Fruit fly (Drosophila melanogaster) whole organism, embryonic: Measurements from ENCODE around the gene CG31549.

Source experiments
- BEAF-32 ChIP-seq: fragments of 200-800 bp; sonication (Bioruptor generic); optimal IDR thresholded peaks from 3 replicates; lab custom pipeline; 2017; ENCODE audit warnings: missing biosample characterization, missing genetic modification characterization, mild to moderate bottlenecking, moderate library complexity, missing genetic modification reagents
- Bgb ChIP-seq: fragments of 200-800 bp; sonication (Bioruptor generic); IDR thresholded peaks from 2 replicates; pipeline ENCODE4 v1.3.6; 2022; ENCODE audit warnings: missing biosample characterization, missing genetic modification characterization; ENCODE audit not compliant: partially characterized antibody
- CG13287 ChIP-seq: fragments of 200-800 bp; sonication (Bioruptor generic); IDR thresholded peaks from 2 replicates; pipeline ENCODE4 v1.3.6; 2022; ENCODE audit warnings: missing biosample characterization, missing genetic modification characterization; ENCODE audit not compliant: partially characterized antibody
- CG13894 ChIP-seq: fragments of 200-800 bp; sonication (Bioruptor generic); optimal IDR thresholded peaks from 3 replicates; lab custom pipeline; 2018; ENCODE audit warnings: missing biosample characterization, mild to moderate bottlenecking, missing genetic modification characterization, moderate library complexity
- CG15514 ChIP-seq: fragments of 200-800 bp; sonication (Bioruptor generic); optimal IDR thresholded peaks from 3 replicates; lab custom pipeline; 2017; ENCODE audit warnings: missing biosample characterization, missing genetic modification characterization, mild to moderate bottlenecking, moderate library complexity, missing genetic modification reagents
- CG15696 ChIP-seq: fragments of 200-800 bp; sonication (Bioruptor generic); optimal IDR thresholded peaks from 2 replicates; lab custom pipeline; 2019; ENCODE audit warnings: missing biosample characterization, mild to moderate bottlenecking, missing genetic modification characterization, moderate library complexity
- CG16813 ChIP-seq: fragments of 200-800 bp; sonication (Bioruptor generic); IDR thresholded peaks from 3 replicates; pipeline ENCODE4 v1.3.6; 2022; ENCODE audit warnings: missing biosample characterization, missing genetic modification characterization; ENCODE audit not compliant: partially characterized antibody
- CG2116 ChIP-seq: fragments of 200-800 bp; sonication (Bioruptor generic); optimal IDR thresholded peaks from 3 replicates; lab custom pipeline; 2018; ENCODE audit warnings: missing biosample characterization, mild to moderate bottlenecking, missing genetic modification characterization
- CG31388 ChIP-seq: fragments of 200-800 bp; sonication (Bioruptor generic); optimal IDR thresholded peaks from 2 replicates; lab custom pipeline; 2016; ENCODE audit warnings: missing biosample characterization, missing genetic modification characterization
- CG34376 ChIP-seq: fragments of 200-800 bp; sonication (Bioruptor generic); optimal IDR thresholded peaks from 2 replicates; lab custom pipeline; 2018; ENCODE audit warnings: missing biosample characterization, mild to moderate bottlenecking, missing genetic modification characterization
- CG3995 ChIP-seq: fragments of 200-800 bp; sonication (Bioruptor generic); optimal IDR thresholded peaks from 3 replicates; lab custom pipeline; 2016; ENCODE audit warnings: missing biosample characterization, missing genetic modification characterization
- CG4282 ChIP-seq: fragments of 200-800 bp; sonication (Bioruptor generic); optimal IDR thresholded peaks from 2 replicates; lab custom pipeline; 2016; ENCODE audit warnings: missing biosample characterization, missing genetic modification characterization
- CG4617 ChIP-seq: fragments of 200-800 bp; sonication (Bioruptor generic); optimal IDR thresholded peaks from 3 replicates; lab custom pipeline; 2016; ENCODE audit warnings: missing biosample characterization, missing genetic modification characterization, borderline replicate concordance
- CG6689 ChIP-seq: fragments of 200-800 bp; sonication (Bioruptor generic); IDR thresholded peaks from 2 replicates; pipeline ENCODE4 v1.3.6; 2022; ENCODE audit warnings: missing biosample characterization, missing genetic modification characterization
- Chrac-16 ChIP-seq: fragments of 200-800 bp; sonication (Bioruptor generic); optimal IDR thresholded peaks from 3 replicates; lab custom pipeline; 2016; ENCODE audit warnings: missing biosample characterization, missing genetic modification characterization
- Dll ChIP-seq: fragments of 200-800 bp; sonication (Bioruptor generic); IDR thresholded peaks from 4 replicates; pipeline ENCODE4 v1.3.6; 2022; ENCODE audit warnings: missing biosample characterization, missing genetic modification characterization; ENCODE audit not compliant: partially characterized antibody
- Dref ChIP-seq: fragments of 200-800 bp; sonication (Bioruptor generic); IDR thresholded peaks from 2 replicates; pipeline ENCODE4 v1.3.6; 2022; ENCODE audit warnings: missing biosample characterization, missing genetic modification characterization
- ERR ChIP-seq: fragments of 200-800 bp; sonication (Bioruptor generic); optimal IDR thresholded peaks from 2 replicates; lab custom pipeline; 2016; ENCODE audit warnings: missing biosample characterization, missing genetic modification characterization
- Ets65A ChIP-seq: fragments of 200-800 bp; sonication (Bioruptor generic); peaks from one replicate; lab custom pipeline; 2016; ENCODE audit warnings: missing biosample characterization, missing genetic modification characterization
- Fer2 ChIP-seq: fragments of 200-800 bp; sonication (Bioruptor generic); optimal IDR thresholded peaks from 2 replicates; lab custom pipeline; 2018; ENCODE audit warnings: missing biosample characterization, mild to moderate bottlenecking, missing genetic modification characterization, moderate library complexity
- HmgZ ChIP-seq: fragments of 200-800 bp; sonication (Bioruptor generic); optimal IDR thresholded peaks from 2 replicates; lab custom pipeline; 2018; ENCODE audit warnings: missing biosample characterization, mild to moderate bottlenecking, missing genetic modification characterization
- Hr51 ChIP-seq, 2 experiments: fragments of 200-800 bp; sonication (Bioruptor generic); optimal IDR thresholded peaks; 2 replicates in 1 of 2; 3 replicates in 1 of 2; lab custom pipeline; 2016 to 2018; ENCODE audit warnings: missing biosample characterization in 2 of 2, missing genetic modification characterization in 2 of 2, mild to moderate bottlenecking in 1 of 2, moderate library complexity in 1 of 2
- MBD-R2 ChIP-seq: fragments of 200-800 bp; sonication (Bioruptor generic); IDR thresholded peaks from 2 replicates; pipeline ENCODE4 v1.3.6; 2022; ENCODE audit warnings: missing biosample characterization, missing genetic modification characterization
- MESR4 ChIP-seq: fragments of 200-800 bp; sonication (Bioruptor generic); optimal IDR thresholded peaks from 2 replicates; lab custom pipeline; 2018; ENCODE audit warnings: missing biosample characterization, mild to moderate bottlenecking, missing genetic modification characterization, moderate library complexity
- Rx ChIP-seq: fragments of 200-800 bp; sonication (Bioruptor generic); IDR thresholded peaks from 2 replicates; pipeline ENCODE4 v1.3.6; 2022; ENCODE audit warnings: missing biosample characterization, missing genetic modification characterization
- Scr ChIP-seq: fragments of 200-800 bp; sonication (Bioruptor generic); IDR thresholded peaks from 2 replicates; pipeline ENCODE4 v1.3.6; 2022; ENCODE audit warnings: missing biosample characterization, missing genetic modification characterization; ENCODE audit not compliant: partially characterized antibody
- Sry-δ ChIP-seq: fragments of 200-800 bp; sonication (Bioruptor generic); optimal IDR thresholded peaks from 2 replicates; lab custom pipeline; 2016; ENCODE audit warnings: missing biosample characterization, missing genetic modification characterization
- TFAM ChIP-seq: fragments of 200-800 bp; sonication (Bioruptor generic); optimal IDR thresholded peaks from 2 replicates; lab custom pipeline; 2017; ENCODE audit warnings: missing biosample characterization, missing genetic modification characterization, inconsistent platforms
- amos ChIP-seq: fragments of 200-800 bp; sonication (Bioruptor generic); IDR thresholded peaks from 2 replicates; pipeline ENCODE4 v1.3.6; 2022; ENCODE audit warnings: missing biosample characterization, missing genetic modification characterization; ENCODE audit not compliant: partially characterized antibody
- dan ChIP-seq: fragments of 200-800 bp; sonication (Bioruptor generic); IDR thresholded peaks from 2 replicates; pipeline ENCODE4 v1.3.6; 2022; ENCODE audit warnings: missing biosample characterization, missing genetic modification characterization
- dm ChIP-seq: fragments of 200-800 bp; sonication (Bioruptor generic); optimal IDR thresholded peaks from 3 replicates; lab custom pipeline; 2016; ENCODE audit warnings: missing biosample characterization, missing genetic modification characterization
- dmrt99B ChIP-seq: fragments of 200-800 bp; sonication (Bioruptor generic); optimal IDR thresholded peaks from 2 replicates; lab custom pipeline; 2018; ENCODE audit warnings: missing biosample characterization, mild to moderate bottlenecking, missing genetic modification characterization, moderate library complexity
- exex ChIP-seq: fragments of 200-800 bp; sonication (Bioruptor generic); optimal IDR thresholded peaks from 4 replicates; lab custom pipeline; 2018; ENCODE audit warnings: missing biosample characterization, mild to moderate bottlenecking, missing genetic modification characterization, moderate library complexity
- ftz-f1 ChIP-seq: fragments of 200-800 bp; sonication (Bioruptor generic); optimal IDR thresholded peaks from 2 replicates; lab custom pipeline; 2016; ENCODE audit warnings: missing biosample characterization, missing genetic modification characterization
- h ChIP-seq: fragments of >200 bp; optimal IDR thresholded peaks from 2 replicates; lab custom pipeline; 2017
- her ChIP-seq: fragments of 200-800 bp; sonication (Bioruptor generic); optimal IDR thresholded peaks from 2 replicates; lab custom pipeline; 2016; ENCODE audit warnings: missing biosample characterization, missing genetic modification characterization
- inv ChIP-seq: fragments of 200-800 bp; sonication (Bioruptor generic); IDR thresholded peaks from 2 replicates; pipeline ENCODE4 v1.3.6; 2022; ENCODE audit warnings: missing biosample characterization, missing genetic modification characterization; ENCODE audit not compliant: partially characterized antibody
- mirr ChIP-seq: fragments of 200-800 bp; sonication (Bioruptor generic); optimal IDR thresholded peaks from 3 replicates; lab custom pipeline; 2018; ENCODE audit warnings: missing biosample characterization, mild to moderate bottlenecking, missing genetic modification characterization
- pzg ChIP-seq: fragments of 200-800 bp; sonication (Bioruptor generic); optimal IDR thresholded peaks from 3 replicates; lab custom pipeline; 2018; ENCODE audit warnings: missing biosample characterization, mild to moderate bottlenecking, missing genetic modification characterization, moderate library complexity
- ranshi ChIP-seq: fragments of 200-800 bp; sonication (Bioruptor generic); IDR thresholded peaks from 2 replicates; pipeline ENCODE4 v1.3.6; 2022; ENCODE audit warnings: missing biosample characterization, missing genetic modification characterization
- slp2 ChIP-seq: fragments of 200-800 bp; sonication (Bioruptor generic); optimal IDR thresholded peaks from 2 replicates; lab custom pipeline; 2016; ENCODE audit warnings: missing biosample characterization, missing genetic modification characterization
- sug ChIP-seq: fragments of 200-800 bp; optimal IDR thresholded peaks from 2 replicates; lab custom pipeline; 2019; ENCODE audit warnings: missing biosample characterization, mild to moderate bottlenecking, missing genetic modification characterization, moderate library complexity
- tll ChIP-seq, 2 experiments: fragments of 200-800 bp in 1 of 2; fragments of >200 bp in 1 of 2; sonication (Bioruptor generic) in 1 of 2; optimal IDR thresholded peaks; 2 replicates each; lab custom pipeline; 2017 to 2019; ENCODE audit warnings: missing biosample characterization in 2 of 2, missing genetic modification characterization in 2 of 2, mild to moderate bottlenecking in 1 of 2, moderate library complexity in 1 of 2
- ttk ChIP-seq: fragments of 200-800 bp; sonication (Bioruptor generic); IDR thresholded peaks from 2 replicates; pipeline ENCODE4 v2.1.2; 2022; ENCODE audit warnings: missing biosample characterization, missing genetic modification characterization
- vnd ChIP-seq: fragments of 200-800 bp; sonication (Bioruptor generic); IDR thresholded peaks from 3 replicates; pipeline ENCODE4 v1.3.6; 2022; ENCODE audit warnings: missing biosample characterization, missing genetic modification characterization; ENCODE audit not compliant: partially characterized antibody

The CG31549 gene

DNA sequence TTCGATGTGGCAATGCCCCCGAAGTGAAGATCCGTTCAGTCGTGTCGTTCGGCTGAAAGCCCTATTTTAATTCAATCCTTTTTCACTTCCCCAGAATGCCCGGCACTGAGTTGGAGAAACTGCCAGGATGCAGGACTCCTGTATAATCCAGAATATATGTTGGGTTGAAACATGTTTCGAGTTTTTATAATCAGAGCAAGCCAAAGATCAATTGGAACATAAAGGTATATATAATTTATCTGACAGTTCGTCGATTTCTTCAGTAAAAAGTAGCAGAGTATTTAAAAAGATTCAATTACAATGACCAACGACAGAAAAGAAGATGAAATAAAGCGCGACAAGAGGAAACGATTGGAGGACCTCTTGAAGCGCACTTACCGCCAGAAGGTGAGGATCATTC, 4.4 kb upstream of the CG31549 start, which contains the start of gene CG31551:
Gene CG31551 (plus strand): TSS at position 301 of the 400 bp plus-strand sequence.
- TF ChIP-seq her (GFP tag; lab: Kevin White, UChicago) (no peak), CG6689 (GFP tag; lab: Robert Waterston, UW) (no peak), dmrt99B (no peak), ranshi (GFP tag; lab: Robert Waterston, UW) (no peak), Chrac-16 (no peak), CG4282 (no peak), Hr51 (GFP tag; optimal IDR thresholded peaks at IDR 0.05; lab: Kevin White, UChicago) (no peak), TFAM (no peak), dm (GFP tag; lab: Kevin White, UChicago) (no peak), Rx (GFP tag; lab: Robert Waterston, UW) (no peak), slp2 (no peak)
- TF ChIP-seq, all 482 proteins: peak for 0

dm6 chr3R:5633437-5633836, 1.4 kb downstream of the CG31549 start, which contains the start of gene CG12171:
Gene CG12171 (plus strand): TSS chr3R:5633627.
- TF ChIP-seq BEAF-32 (peak; percentile 52), CG13287 (GFP tag; lab: Robert Waterston, UW) (peak; percentile 14; the same call in 1 of the 2 replicates), CG15514 (GFP tag; lab: Kevin White, UChicago) (peak; percentile 76), Sry-δ (GFP tag; lab: Kevin White, UChicago) (peak; percentile 24), MESR4 (GFP tag; lab: Kevin White, UChicago) (peak; percentile 54), CG2116 (peak; percentile 96), inv (GFP tag; lab: Robert Waterston, UW) (0 out of 2 replicates have a peak, but pooled peaks have one; percentile 18), CG31388 (GFP tag; lab: Kevin White, UChicago) (no peak), CG16813 (GFP tag; lab: Robert Waterston, UW) (peak; percentile 39; the same call in 1 of the 3 replicates), Dref (peak; percentile 60), tll (GFP tag; optimal IDR thresholded peaks at IDR 0.05; lab: Kevin White, UChicago) (peak in 1 of 2 experiments; percentile 23), Dll (GFP tag; lab: Robert Waterston, UW) (peak; percentile 36; the same call in 1 of the 4 replicates), CG15696 (tag; lab: Kevin White, UChicago) (no peak), CG3995 (GFP tag; lab: Kevin White, UChicago) (peak; percentile 45), vnd (GFP tag; lab: Robert Waterston, UW) (peak; percentile 49; the same call in 1 of the 3 replicates), mirr (GFP tag; lab: Kevin White, UChicago) (peak; percentile 65), Ets65A (peak; percentile 41), Bgb (GFP tag; lab: Robert Waterston, UW) (peak; percentile 42; the same call in 1 of the 2 replicates), Fer2 (no peak), amos (peak; percentile 52), HmgZ (tag; lab: Kevin White, UChicago) (peak; percentile 13), dan (GFP tag; lab: Robert Waterston, UW) (no peak), ftz-f1 (GFP tag; lab: Kevin White, UChicago) (peak; percentile 83), h (no peak), CG4617 (GFP tag; lab: Kevin White, UChicago) (no peak), MBD-R2 (peak; percentile 52; the same call in 1 of the 2 replicates), ERR (GFP tag; lab: Kevin White, UChicago) (peak; percentile 40), exex (tag; lab: Kevin White, UChicago) (peak; percentile 88), pzg (peak; percentile 31), sug (tag; lab: Kevin White, UChicago) (peak; percentile 16), ttk (GFP tag; lab: Robert Waterston, UW) (no peak), CG34376 (GFP tag; lab: Kevin White, UChicago) (peak; percentile 57), CG13894 (tag; lab: Kevin White, UChicago) (no peak), Scr (GFP tag; lab: Robert Waterston, UW) (peak; percentile 43)
